Fruit fly (Drosophila melanogaster) S2 (cell line): ENCODE results near the gene CG43445.

Source experiments
- CG8478 ChIP-seq: fragments of >200 bp; optimal IDR thresholded peaks from 2 replicates; lab custom pipeline; 2018
- CTCF ChIP-seq, 2 experiments: fragments of >200 bp; optimal IDR thresholded peaks; 2 replicates each; lab custom pipeline; 2018

CG43445 gene

DNA sequence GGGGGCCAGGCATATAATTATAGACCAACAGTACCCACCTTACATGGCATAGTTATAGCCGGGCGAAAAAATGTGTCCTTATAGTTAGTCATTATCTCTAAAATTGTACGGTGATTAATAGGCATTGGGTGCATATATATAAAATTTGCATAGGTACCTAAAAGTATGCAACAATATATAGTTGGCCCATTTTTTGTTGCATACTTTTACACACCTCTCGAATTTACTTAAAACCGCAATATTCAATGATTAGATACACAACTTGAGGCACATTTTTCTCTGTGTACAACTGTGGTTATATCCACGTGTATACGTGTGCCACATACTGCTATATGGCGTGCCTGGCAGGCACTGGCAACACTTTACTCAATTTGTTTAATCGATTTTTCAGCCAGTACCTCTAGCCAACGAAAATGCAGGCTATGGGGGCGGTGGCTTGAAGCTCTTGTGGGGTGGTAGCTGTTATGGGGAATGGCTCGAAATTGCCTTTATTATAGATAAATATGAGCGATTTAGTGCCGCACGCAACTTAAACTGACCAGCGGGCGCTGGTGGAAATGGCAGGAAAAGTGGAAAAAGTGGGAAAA is 21.5 kb downstream of the CG43445 start:
- TF ChIP-seq CTCF (optimal IDR thresholded peaks at IDR 0.05; lab: Kevin White, UChicago) (no peak), CG8478 (lab: Kevin White, UChicago) (no peak)

DNA sequence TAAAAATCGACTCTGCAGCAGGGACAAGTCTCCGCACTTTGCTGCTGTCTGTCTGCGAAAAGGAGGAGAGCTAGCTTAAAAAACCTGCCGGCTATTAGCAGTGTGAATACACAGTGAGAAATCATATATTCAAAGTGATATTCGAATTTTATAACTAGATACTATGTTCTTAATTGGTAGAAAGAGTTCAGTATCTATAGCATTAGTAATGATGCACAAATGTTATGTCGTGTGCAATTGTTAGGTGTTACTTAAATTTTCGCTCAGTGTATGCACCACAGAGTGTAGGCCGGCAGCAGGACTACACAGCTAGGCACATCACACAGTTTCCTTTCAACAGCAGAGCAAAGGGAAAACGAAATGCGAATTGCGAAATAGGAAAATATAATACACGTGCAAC is 23.6 kb downstream of the CG43445 start:
- TF ChIP-seq CTCF (optimal IDR thresholded peaks at IDR 0.05; lab: Kevin White, UChicago) (no peak), CG8478 (lab: Kevin White, UChicago) (no peak)

DNA sequence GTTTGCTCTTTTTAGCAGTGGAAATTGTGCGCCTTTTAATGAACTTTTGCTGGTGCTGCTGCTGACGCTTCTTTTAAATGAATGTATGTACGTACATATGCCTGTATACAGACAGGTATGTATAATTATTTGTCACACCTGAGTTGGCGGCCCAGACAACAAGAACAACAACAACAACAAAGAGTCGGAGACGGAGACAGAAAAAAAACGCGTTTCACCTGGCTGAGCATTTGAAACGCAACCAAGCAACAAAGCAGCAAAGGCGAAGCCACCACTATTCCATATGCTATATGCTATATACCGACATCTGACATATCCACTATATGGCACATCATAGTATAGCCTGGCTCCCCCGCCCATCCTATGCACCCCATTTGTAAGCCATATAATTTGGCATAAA is 27.5 kb downstream of the CG43445 start:
- TF ChIP-seq CG8478 (lab: Kevin White, UChicago) (no peak), CTCF (optimal IDR thresholded peaks at IDR 0.05; lab: Kevin White, UChicago) (no peak)

- no peak for TF ChIP-seq CG8478 (lab: Kevin White, UChicago)
- TF ChIP-seq CTCF (optimal IDR thresholded peaks at IDR 0.05; lab: Kevin White, UChicago): no peak
These were observed 29.9 kb downstream of the CG43445 start for dm6 chr3R:17941086-17941485.

DNA sequence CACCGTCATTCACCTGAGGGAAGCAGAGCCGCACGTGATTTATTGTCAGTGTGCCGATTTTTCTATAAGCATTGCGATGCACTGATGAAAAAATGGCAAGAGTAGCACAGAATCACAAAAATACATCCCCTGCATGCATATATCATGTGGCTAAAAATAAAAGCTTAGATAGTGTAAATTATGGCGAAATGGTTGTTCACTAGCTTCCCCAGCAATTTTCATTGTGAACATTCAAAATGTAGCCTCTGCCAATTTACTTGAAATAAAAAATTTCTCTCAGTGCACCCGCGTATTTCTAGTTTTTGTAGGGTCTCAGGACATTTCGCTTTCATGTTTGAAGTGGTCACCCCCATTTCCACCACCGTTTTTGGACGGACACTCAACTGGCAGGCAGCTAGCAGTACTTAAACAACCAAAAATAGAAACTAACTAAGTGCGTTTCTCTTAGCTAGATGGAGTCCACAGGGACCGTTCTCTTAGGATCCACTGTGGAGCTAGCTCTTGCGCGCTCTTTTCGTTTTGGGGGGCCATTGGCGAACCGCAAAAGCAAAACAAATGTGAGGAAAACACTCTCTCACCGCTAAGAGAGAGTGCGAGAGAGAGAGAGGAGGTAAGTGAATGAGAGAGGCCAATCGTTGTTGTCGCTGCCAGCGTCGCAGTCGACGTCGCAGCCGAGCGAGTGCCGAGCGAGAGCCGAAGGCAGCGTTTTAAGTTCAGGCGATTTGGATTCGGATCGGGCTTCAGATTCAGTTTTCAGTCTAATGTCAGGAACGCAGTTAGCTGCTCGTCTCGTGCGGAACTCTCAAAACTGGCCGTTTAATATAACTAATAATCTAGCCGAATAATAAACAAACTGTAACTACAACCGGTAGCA is 32.4 kb downstream of the CG43445 start:
- no peak for TF ChIP-seq CTCF (optimal IDR thresholded peaks at IDR 0.05; lab: Kevin White, UChicago)
- no peak for TF ChIP-seq CG8478 (lab: Kevin White, UChicago)

dm6 chr3R:17944296-17944695 is 33.1 kb downstream of the CG43445 start:
- TF ChIP-seq CTCF (optimal IDR thresholded peaks at IDR 0.05; lab: Kevin White, UChicago) (no peak), CG8478 (lab: Kevin White, UChicago) (no peak)

dm6 chr3R:17945753-17946152 is 34.6 kb downstream of the CG43445 start:
- TF ChIP-seq CG8478 (lab: Kevin White, UChicago) (no peak), CTCF (optimal IDR thresholded peaks at IDR 0.05; lab: Kevin White, UChicago) (no peak)

- TF ChIP-seq CTCF (optimal IDR thresholded peaks at IDR 0.05; lab: Kevin White, UChicago) (no peak), CG8478 (lab: Kevin White, UChicago) (no peak)
These were observed 35.1 kb downstream of the CG43445 start for dm6 chr3R:17946246-17946645.

- TF ChIP-seq CTCF (optimal IDR thresholded peaks at IDR 0.05; lab: Kevin White, UChicago) (no peak), CG8478 (lab: Kevin White, UChicago) (no peak)
These were observed 37.3 kb downstream of the CG43445 start for dm6 chr3R:17948227-17949206.

DNA sequence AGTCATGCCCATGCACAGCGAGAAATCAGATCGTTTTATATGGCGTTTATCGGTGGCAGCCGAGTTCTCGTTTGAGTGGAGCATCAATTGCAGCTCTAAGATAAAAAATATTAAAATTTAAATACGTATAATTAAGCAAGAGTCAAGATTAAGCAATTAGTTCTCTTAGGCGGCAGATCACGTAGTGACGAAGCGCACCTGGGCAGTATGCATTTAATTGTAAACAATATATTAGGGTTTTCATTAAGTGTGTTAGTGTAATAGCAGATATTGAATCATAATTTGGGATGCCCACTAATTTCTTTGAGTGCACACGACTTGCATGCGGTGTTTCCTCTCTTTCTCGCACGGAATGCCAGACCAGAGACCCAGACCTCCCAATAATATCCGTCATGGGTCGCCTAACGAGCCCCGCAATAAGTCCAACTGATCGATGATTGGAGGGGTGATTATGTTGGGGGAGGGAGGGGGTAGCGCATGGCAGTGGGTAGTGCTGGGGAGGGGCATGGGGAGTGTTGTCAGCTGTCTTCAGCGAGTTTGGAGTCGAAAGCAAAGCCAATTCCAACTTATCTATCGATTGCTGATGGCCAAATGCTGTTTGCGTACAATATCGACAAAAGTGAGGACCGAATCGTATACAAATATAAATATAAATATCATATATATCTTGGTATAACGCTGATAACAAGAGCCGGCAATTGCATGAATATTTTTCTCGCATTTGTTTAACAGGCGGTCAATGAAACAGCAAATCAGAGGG is 38.4 kb downstream of the CG43445 start:
- TF ChIP-seq CG8478 (lab: Kevin White, UChicago) (no peak), CTCF (optimal IDR thresholded peaks at IDR 0.05; lab: Kevin White, UChicago) (no peak)

- TF ChIP-seq CG8478 (lab: Kevin White, UChicago) (no peak), CTCF (optimal IDR thresholded peaks at IDR 0.05; lab: Kevin White, UChicago) (no peak)
These were observed 39.2 kb downstream of the CG43445 start for dm6 chr3R:17950398-17950797.

DNA sequence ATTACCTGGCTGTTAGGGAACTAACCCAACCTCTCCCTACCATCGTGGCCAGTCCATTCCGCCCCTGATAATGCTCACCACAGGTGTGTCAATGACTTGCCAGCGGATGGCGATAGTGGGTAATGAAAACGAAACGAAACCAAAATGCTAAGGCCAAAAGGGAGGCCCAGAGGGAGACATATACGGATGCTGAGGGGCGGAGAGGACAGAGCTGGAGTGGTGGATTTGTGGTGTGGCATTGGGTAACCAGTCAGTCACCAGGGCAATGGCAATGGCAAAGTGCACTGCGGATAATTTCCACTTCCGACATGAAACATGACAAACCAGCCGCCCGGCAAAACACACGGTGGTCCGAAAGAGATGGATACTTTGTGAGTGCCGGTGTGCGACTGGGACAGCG is 40.1 kb downstream of the CG43445 start:
- no peak for TF ChIP-seq CG8478 (lab: Kevin White, UChicago)
- TF ChIP-seq CTCF (optimal IDR thresholded peaks at IDR 0.05; lab: Kevin White, UChicago): no peak

DNA sequence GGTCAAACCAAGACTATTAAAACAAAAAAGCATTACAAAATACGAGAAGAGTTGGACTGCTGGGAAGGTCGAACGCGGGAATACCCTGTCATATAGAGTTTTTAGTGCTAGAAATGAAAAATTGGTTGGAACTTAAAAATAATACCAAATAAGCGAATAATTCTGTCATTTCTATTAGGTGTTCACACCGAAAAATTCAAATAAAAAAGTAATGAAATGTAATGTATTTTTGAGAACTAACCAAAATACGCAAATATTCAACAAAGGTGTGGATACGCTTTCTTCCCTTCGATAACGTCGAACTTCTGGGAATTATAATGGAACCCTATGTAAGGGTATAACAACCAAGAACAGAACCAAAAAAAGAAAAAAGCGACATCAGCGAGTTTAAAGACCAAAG is 40.6 kb downstream of the CG43445 start:
- no peak for TF ChIP-seq CTCF (optimal IDR thresholded peaks at IDR 0.05; lab: Kevin White, UChicago)
- no peak for TF ChIP-seq CG8478 (lab: Kevin White, UChicago)

DNA sequence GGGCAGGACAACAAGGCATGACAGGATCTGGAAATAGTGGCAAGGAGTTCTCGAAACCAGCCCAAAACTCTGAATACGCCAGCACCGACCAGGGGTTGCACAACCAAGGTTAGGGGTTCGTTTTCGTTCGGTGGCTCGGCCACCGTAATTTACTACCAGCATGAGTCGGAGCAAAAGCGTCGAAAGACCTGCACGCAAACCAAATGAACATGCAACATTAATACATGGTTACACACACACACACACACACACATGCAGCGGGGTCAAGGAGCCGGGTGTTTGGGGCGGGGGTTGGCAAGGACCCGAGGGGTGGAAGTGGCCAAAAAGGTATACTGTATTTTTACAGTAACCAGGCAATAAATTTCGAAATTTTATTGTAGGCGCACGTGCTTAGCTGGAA is 41.2 kb downstream of the CG43445 start:
- TF ChIP-seq CTCF (optimal IDR thresholded peaks at IDR 0.05; lab: Kevin White, UChicago) (no peak), CG8478 (lab: Kevin White, UChicago) (no peak)
